Fruit fly (Drosophila melanogaster) Kc167 (cell line): ENCODE data around the gene tal-3A.

ENCODE experiments used
- h ChIP-seq: fragments of >200 bp; optimal IDR thresholded peaks from 3 replicates; lab custom pipeline; 2018; ENCODE audit warnings: missing external identifiers
- insv ChIP-seq: fragments of >200 bp; optimal IDR thresholded peaks from 3 replicates; lab custom pipeline; 2018; ENCODE audit warnings: missing external identifiers
- ttk ChIP-seq: sonication (Bioruptor generic); optimal IDR thresholded peaks from 2 replicates; lab custom pipeline; 2017; ENCODE audit warnings: missing external identifiers

DNA sequence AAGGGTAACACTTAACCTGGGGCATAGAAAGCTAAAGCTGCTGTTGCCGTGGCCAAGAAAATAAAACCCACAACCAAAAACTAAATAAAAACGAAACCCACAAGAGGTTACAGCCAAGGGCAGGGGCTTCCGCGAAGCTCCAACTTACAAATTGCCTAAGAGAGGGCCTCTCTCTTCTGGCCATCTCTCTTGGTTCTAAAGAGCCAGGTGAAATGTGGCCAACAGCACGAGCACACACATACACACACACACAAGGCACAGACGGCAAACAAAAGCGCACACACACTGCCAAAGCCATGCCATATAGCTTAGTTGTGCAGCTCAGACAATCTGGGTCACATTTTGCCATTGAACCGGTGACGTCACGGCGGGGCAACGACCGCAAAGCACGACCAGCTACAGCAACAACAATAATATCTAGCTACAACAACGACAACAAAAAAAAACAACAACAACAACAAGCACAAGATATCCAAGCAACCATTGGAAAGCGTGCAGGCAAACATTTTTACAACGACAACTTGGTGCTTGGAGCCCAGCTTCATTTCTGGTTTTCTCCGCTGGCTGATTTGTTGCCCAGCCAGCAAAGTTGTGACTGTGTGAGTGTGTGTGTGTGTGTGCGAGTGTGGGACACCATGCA lies 16.2 kb upstream of the tal-3A start:
- TF ChIP-seq h (lab: Kevin White, UChicago) (no peak), insv (no peak), ttk (lab: Kevin White, UChicago) (no peak)
